Fruit fly (Drosophila melanogaster): ENCODE results near the gene CG10375.

CG10375 gene

DNA sequence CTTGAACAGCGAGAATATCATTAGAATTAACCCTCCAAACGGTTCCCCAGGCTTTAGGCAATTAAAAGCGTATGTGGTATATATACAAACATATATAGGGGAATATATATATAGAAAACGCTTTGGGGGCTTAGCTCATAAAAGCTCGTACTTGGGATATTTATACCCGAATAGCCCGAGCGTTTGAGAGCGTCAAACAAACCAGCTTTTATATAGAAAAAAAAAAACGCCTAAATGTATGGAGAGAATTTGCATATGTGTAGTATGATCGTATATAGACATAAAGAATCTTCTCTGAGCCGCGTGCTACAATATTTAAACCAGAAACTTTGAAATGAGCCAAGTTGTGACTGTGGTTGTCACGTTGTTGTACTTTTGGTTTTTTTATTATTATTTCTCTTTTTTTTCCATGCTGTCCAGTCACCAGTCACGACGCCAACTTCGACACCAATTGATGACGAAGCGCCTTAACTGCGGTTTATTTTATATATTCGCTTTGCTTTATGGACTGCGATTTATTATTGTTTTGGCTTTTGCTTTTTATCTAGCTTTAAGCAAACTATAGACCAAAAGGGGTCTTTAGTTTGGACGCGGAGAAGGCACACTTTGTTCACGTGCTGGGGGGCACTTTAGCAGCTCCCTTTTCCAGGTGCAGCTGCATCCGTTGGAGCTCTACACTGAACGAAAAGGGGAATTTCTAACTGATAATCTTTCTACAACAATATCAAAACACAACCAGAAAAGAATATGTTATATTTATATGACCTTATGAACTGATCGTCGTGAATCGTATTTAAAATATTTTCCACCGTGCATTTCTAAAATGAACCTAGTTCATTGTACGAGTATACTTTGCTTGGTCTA, 19.5 kb downstream of the CG10375 start:
- peak; percentile 1 to 88 for TF ChIP-seq ss (GFP tag; optimal IDR thresholded peaks at IDR 0.05)
- TF ChIP-seq svp (GFP tag) = no peak
- no peak for TF ChIP-seq fkh (GFP tag; optimal IDR thresholded peaks at IDR 0.05)
- peak; percentile 5 for TF ChIP-seq CG9139 (GFP tag; optimal IDR thresholded peaks at IDR 0.05)
- TF ChIP-seq Sox15 (GFP tag; optimal IDR thresholded peaks at IDR 0.05) = no peak
- TF ChIP-seq CG1621 (tag; optimal IDR thresholded peaks at IDR 0.05) = peak; percentile 18
- TF ChIP-seq CG6808 (GFP tag; optimal IDR thresholded peaks at IDR 0.05) = peak; percentile 44
- TF ChIP-seq CG6854 (GFP tag; optimal IDR thresholded peaks at IDR 0.05) = no peak
- TF ChIP-seq CG11294 (GFP tag; IDR thresholded peaks at IDR 0.05) = peak; percentile 49; the same call in 1 of the 2 replicates
- no peak for TF ChIP-seq CG16779 (tag; optimal IDR thresholded peaks at IDR 0.05)
- TF ChIP-seq Hr39 (GFP tag; optimal IDR thresholded peaks at IDR 0.05) = no peak
- peak; percentile 20 for TF ChIP-seq Sox14 (GFP tag; optimal IDR thresholded peaks at IDR 0.05)
- TF ChIP-seq Ets96B (tag; optimal IDR thresholded peaks at IDR 0.05) = peak; percentile 47
- no peak for TF ChIP-seq Eip93F (GFP tag; optimal IDR thresholded peaks at IDR 0.05)
- TF ChIP-seq esn (GFP tag; optimal IDR thresholded peaks at IDR 0.05) = no peak
- TF ChIP-seq spab (GFP tag; optimal IDR thresholded peaks at IDR 0.05) = peak; percentile 35
- TF ChIP-seq fd85E (GFP tag; optimal IDR thresholded peaks at IDR 0.05) = no peak
- TF ChIP-seq Eip75B (GFP tag; optimal IDR thresholded peaks at IDR 0.05) = peak; percentile 42
- TF ChIP-seq fd59A (GFP tag; optimal IDR thresholded peaks at IDR 0.05) = peak; percentile 35
- TF ChIP-seq net (GFP tag; optimal IDR thresholded peaks at IDR 0.05) = peak; percentile 44
- TF ChIP-seq vri (GFP tag; optimal IDR thresholded peaks at IDR 0.05) = no peak
- TF ChIP-seq Sox102F (GFP tag; optimal IDR thresholded peaks at IDR 0.05) = no peak
- TF ChIP-seq CG4318 (GFP tag; optimal IDR thresholded peaks at IDR 0.05) = no peak
- TF ChIP-seq Smox (GFP tag; optimal IDR thresholded peaks at IDR 0.05) = no peak
- TF ChIP-seq lz (GFP tag; optimal IDR thresholded peaks at IDR 0.05) = peak; percentile 12
- peak; percentile 46 for TF ChIP-seq CG6276 (GFP tag; optimal IDR thresholded peaks at IDR 0.05)
- peak; percentile 78 for TF ChIP-seq CG3032 (tag; optimal IDR thresholded peaks at IDR 0.05)
- peak; percentile 73 for TF ChIP-seq eg (GFP tag; IDR thresholded peaks at IDR 0.05)
- TF ChIP-seq CG15336 (GFP tag; IDR thresholded peaks at IDR 0.05) = peak; percentile 13; the same call in 1 of the 2 replicates
- no peak for TF ChIP-seq Ets21C (GFP tag; optimal IDR thresholded peaks at IDR 0.05)
- TF ChIP-seq Hr4 (GFP tag; optimal IDR thresholded peaks at IDR 0.05) = peak; percentile 25
- no peak for TF ChIP-seq Blimp-1 (GFP tag; optimal IDR thresholded peaks at IDR 0.05)
- peak; percentile 7 to 27 for TF ChIP-seq salr (GFP tag; optimal IDR thresholded peaks at IDR 0.05)
- TF ChIP-seq dsx (GFP tag; optimal IDR thresholded peaks at IDR 0.05; ENCODE audit: poor library complexity, severe bottlenecking) = peak; percentile 88
- TF ChIP-seq CG3919 (GFP tag; optimal IDR thresholded peaks at IDR 0.05) = peak; percentile 83
- no peak for TF ChIP-seq CG6792 (GFP tag; optimal IDR thresholded peaks at IDR 0.05)
- TF ChIP-seq CG6163 (GFP tag; IDR thresholded peaks at IDR 0.05) = peak; percentile 85
- TF ChIP-seq achi (GFP tag; optimal IDR thresholded peaks at IDR 0.05) = peak; percentile 32
- peak; percentile 29 for TF ChIP-seq cyc (GFP tag; optimal IDR thresholded peaks at IDR 0.05)
- TF ChIP-seq CG10669 (GFP tag; optimal IDR thresholded peaks at IDR 0.05) = peak; percentile 40
- TF ChIP-seq topi (GFP tag; optimal IDR thresholded peaks at IDR 0.05) = no peak
- peak; percentile 20 for TF ChIP-seq CG11762 (GFP tag; optimal IDR thresholded peaks at IDR 0.05; ENCODE audit: insufficient read depth)
- no peak for TF ChIP-seq Hr38 (GFP tag; optimal IDR thresholded peaks at IDR 0.05)
- peak; percentile 34 for TF ChIP-seq CG10631 (GFP tag; optimal IDR thresholded peaks at IDR 0.05)
- no peak for TF ChIP-seq CG11902 (GFP tag; optimal IDR thresholded peaks at IDR 0.05)
- TF ChIP-seq CG8119 (GFP tag; IDR thresholded peaks at IDR 0.05) = 0 out of 3 replicates have a peak, but pooled peaks have one; percentile 24
- TF ChIP-seq CG7368 (GFP tag; optimal IDR thresholded peaks at IDR 0.05) = peak; percentile 65
- TF ChIP-seq OdsH (GFP tag; optimal IDR thresholded peaks at IDR 0.05) = peak; percentile 24
- peak; percentile 32 for TF ChIP-seq acj6 (GFP tag; optimal IDR thresholded peaks at IDR 0.05)
- TF ChIP-seq CG31627 (GFP tag; optimal IDR thresholded peaks at IDR 0.05) = no peak
